Worm (Caenorhabditis elegans) whole organism, midembryonic: ENCODE measurements around the gene C55A1.7.
"Not testable (repeated sequence)": the region's sequence is repeated elsewhere in the genome, so short reads cannot be mapped to it uniquely, and the experiment has no call there.

Experiments used
- T22C8.4 ChIP-seq: fragments of 200-800 bp; sonication (Bioruptor generic); IDR thresholded peaks from 2 replicates; pipeline ENCODE4 v1.3.6; 2022; ENCODE audit warnings: missing genetic modification characterization, missing compliant biosample characterization
- cog-1 ChIP-seq: sonication (generic microtip); optimal IDR thresholded peaks from 2 replicates; lab custom pipeline; 2016; ENCODE audit warnings: missing genetic modification characterization, missing compliant biosample characterization
- flt-1 ChIP-seq: fragments of 200-800 bp; sonication (Bioruptor generic); IDR thresholded peaks from 2 replicates; pipeline ENCODE4 v1.3.6; 2022; ENCODE audit warnings: missing genetic modification characterization, missing compliant biosample characterization
- klf-2 ChIP-seq: fragments of 200-800 bp; sonication (Bioruptor generic); conservative IDR thresholded peaks from 2 replicates; pipeline ENCODE4 v1.3.6; 2022; ENCODE audit warnings: missing genetic modification reagents, missing genetic modification characterization, missing compliant biosample characterization
- med-1 ChIP-seq: sonication (generic microtip); optimal IDR thresholded peaks from 2 replicates; lab custom pipeline; 2017; ENCODE audit warnings: missing genetic modification characterization, mild to moderate bottlenecking, missing compliant biosample characterization, antibody characterized with exemption, missing genetic modification reagents; ENCODE audit not compliant: insufficient read depth
- ref-1 ChIP-seq: fragments of 200-800 bp; sonication (Bioruptor generic); conservative IDR thresholded peaks from 2 replicates; pipeline ENCODE4 v1.3.6; 2022; ENCODE audit warnings: missing genetic modification reagents, missing genetic modification characterization, missing compliant biosample characterization
- tab-1 ChIP-seq: fragments of 200-800 bp; sonication (Bioruptor generic); IDR thresholded peaks from 2 replicates; pipeline ENCODE4 v1.3.6; 2022; ENCODE audit warnings: missing genetic modification characterization, missing compliant biosample characterization
- ztf-23 ChIP-seq: fragments of 200-800 bp; sonication (Bioruptor generic); IDR thresholded peaks from 2 replicates; pipeline ENCODE4 v1.3.6; 2022; ENCODE audit warnings: missing genetic modification reagents, missing genetic modification characterization, missing compliant biosample characterization
- ztf-29 ChIP-seq: fragments of 200-800 bp; sonication (Bioruptor generic); IDR thresholded peaks from 2 replicates; pipeline ENCODE4 v1.3.6; 2022; ENCODE audit warnings: missing genetic modification reagents, missing genetic modification characterization, missing compliant biosample characterization

The C55A1.7 gene

DNA sequence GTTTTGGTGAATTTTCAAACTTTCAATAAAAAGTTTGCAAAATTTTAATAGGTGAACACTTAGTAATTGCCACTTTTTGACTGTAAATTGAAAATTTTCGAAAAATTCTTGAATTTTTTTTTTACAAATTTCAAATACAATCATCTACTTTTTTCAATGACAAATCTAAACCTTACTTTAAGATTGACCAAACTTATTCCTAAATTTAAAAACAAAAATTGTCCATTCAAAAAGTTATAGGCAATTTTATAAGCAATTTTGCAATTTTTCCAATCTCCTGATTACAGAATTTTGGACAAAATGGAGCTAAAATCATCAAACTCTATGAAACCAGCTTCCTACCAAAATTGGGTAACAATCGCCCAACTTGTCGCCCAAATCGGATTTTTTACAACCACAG, 2.9 kb downstream of the C55A1.7 start, which contains the start of gene str-23:
Gene str-23, plus strand, starts transcription at position 301 of the 400 bp plus-strand sequence.
- TF ChIP-seq klf-2 (GFP tag; lab: Robert Waterston, UW) (no peak), flt-1 (GFP tag; lab: Robert Waterston, UW) (no peak), ztf-29 (GFP tag; lab: Robert Waterston, UW) (no peak), med-1 (GFP tag; lab: Kevin White, UChicago) (no peak), T22C8.4 (no peak), ztf-23 (GFP tag; lab: Robert Waterston, UW) (no peak), ref-1 (GFP tag; lab: Robert Waterston, UW) (no peak), tab-1 (no peak), cog-1 (tag; lab: Kevin White, UChicago) (no peak)

ce11 chrV:15643192-15643591, 4.2 kb downstream of the C55A1.7 start, which contains the start of gene C55A1.4:
TSS of gene C55A1.4 (minus strand) at chrV:15643292.
- not testable (repeated sequence) for TF ChIP-seq tab-1; ref-1 (GFP tag; lab: Robert Waterston, UW); med-1 (GFP tag; lab: Kevin White, UChicago)

- no peak for TF ChIP-seq T22C8.4
- no peak for TF ChIP-seq klf-2 (GFP tag; lab: Robert Waterston, UW)
Measured at ce11 chrV:15638853-15639252, 8.6 kb downstream of the C55A1.7 start, which contains the start of gene srz-44. TSS of gene srz-44 (minus strand) at chrV:15638953.

DNA sequence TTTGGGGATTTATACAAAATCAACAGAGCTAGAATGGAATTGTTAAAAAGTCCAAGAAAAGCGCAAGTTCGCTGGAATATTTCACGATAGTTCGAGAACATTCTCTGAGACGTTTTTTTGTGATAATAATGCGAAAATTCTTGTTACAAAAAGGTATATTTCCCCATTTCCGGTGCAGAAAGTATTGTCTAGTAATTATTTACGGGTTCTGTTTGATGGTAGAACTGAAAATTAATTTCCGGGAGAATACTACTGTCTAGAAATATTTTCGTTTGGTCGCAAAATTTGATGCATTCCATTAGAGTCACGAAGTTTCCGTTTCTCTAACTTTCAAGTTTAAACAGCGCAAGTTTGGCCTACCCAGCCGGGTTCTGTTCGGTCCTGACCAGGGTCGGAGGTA, 17.9 kb downstream of the C55A1.7 start, which contains the start of gene str-248:
Gene str-248, minus strand, starts transcription at position 101 of the 400 bp plus-strand sequence.
- TF ChIP-seq ztf-23 (GFP tag; lab: Robert Waterston, UW) (no peak), tab-1 (no peak), T22C8.4 (no peak)

DNA sequence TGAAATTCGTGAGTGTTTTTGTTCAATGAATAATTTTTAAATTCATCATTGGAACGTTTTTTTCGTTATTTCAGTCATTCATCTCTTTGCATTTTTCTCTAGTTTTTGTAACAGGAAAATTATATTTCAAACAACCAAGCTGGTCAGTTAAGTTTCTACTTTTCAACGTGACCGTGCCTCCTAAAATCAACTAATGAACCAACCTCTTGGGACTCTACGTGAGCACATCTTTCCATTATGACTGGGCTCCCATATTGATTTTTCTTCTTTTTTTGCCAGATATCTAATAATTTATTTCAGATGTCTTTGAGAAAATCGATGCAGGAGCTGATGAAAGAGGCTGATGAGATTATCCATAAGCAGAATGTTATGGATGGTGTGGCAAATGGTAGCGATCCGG, 21.9 kb downstream of the C55A1.7 start, which contains the start of gene C55A1.11:
Gene C55A1.11, plus strand, starts transcription at position 301 of the 400 bp plus-strand sequence.
- TF ChIP-seq cog-1 (tag; lab: Kevin White, UChicago), result no peak
- no peak for TF ChIP-seq ztf-29 (GFP tag; lab: Robert Waterston, UW)
- no peak for TF ChIP-seq ref-1 (GFP tag; lab: Robert Waterston, UW)
- TF ChIP-seq klf-2 (GFP tag; lab: Robert Waterston, UW), result no peak
- no peak for TF ChIP-seq flt-1 (GFP tag; lab: Robert Waterston, UW)
- TF ChIP-seq med-1 (GFP tag; lab: Kevin White, UChicago), result no peak
- TF ChIP-seq tab-1, result no peak
- TF ChIP-seq ztf-23 (GFP tag; lab: Robert Waterston, UW), result no peak
- TF ChIP-seq T22C8.4, result no peak

DNA sequence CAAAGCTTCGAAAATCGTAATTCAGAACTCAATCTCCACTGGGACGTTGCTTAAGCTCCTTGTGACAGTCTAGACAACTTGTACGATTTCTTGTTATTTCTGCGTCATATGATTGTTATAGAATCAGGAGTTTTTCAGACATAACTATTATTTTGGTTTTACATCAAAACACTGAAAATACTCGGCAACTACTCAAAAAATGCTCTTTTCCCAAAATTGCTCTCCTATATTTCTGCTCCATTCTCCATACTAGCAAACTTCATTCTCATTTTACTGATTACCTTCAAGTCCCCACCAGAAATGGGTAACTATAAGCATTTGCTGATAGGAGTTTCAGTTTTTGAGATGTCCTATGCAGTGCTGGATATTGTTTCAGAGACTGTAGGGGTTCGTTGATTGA, 25.9 kb downstream of the C55A1.7 start, which contains the start of gene C55A1.1:
Gene C55A1.1, plus strand, starts transcription at position 301 of the 400 bp plus-strand sequence.
- no peak for TF ChIP-seq flt-1 (GFP tag; lab: Robert Waterston, UW)

- no peak for TF ChIP-seq cog-1 (tag; lab: Kevin White, UChicago)
Measured at ce11 chrV:15614534-15614933, 32.9 kb downstream of the C55A1.7 start.

ce11 chrV:15612886-15613285, 34.5 kb downstream of the C55A1.7 start, which contains the start of gene str-263:
TSS of gene str-263 (plus strand) at chrV:15613186.
- TF ChIP-seq med-1 (GFP tag; lab: Kevin White, UChicago), result no peak
- TF ChIP-seq ztf-29 (GFP tag; lab: Robert Waterston, UW), result no peak
- no peak for TF ChIP-seq tab-1
- no peak for TF ChIP-seq klf-2 (GFP tag; lab: Robert Waterston, UW)
- TF ChIP-seq flt-1 (GFP tag; lab: Robert Waterston, UW), result no peak
- no peak for TF ChIP-seq ztf-23 (GFP tag; lab: Robert Waterston, UW)
- no peak for TF ChIP-seq T22C8.4
- TF ChIP-seq cog-1 (tag; lab: Kevin White, UChicago), result no peak
- no peak for TF ChIP-seq ref-1 (GFP tag; lab: Robert Waterston, UW)

DNA sequence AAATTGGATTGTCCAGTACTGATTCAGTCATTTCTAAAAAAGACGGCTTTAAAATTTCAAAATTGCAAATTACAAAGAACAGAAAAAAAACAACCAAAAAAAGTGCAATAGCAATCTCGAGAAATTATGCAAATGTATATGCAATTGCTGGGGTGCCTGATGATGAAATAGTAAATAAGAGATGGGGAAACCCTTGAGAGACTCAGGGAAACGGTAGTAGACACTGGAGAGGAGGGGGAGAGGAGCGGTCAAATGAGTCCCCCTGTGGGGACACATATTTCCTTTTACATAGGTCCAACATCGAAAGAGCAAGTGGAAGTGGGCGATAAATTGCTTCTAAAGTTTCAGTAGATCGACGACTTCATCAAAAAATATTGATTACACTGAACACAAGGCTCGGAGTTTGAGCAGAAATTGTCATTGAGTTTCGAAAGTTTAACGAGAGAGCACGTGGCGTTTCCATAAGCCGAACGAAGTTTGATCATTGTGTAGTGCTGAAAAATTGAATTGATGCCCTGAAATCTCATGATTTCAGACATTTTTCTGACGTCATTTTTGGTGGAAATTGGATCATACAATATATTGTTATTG, 37.0 kb downstream of the C55A1.7 start, which contains the start of the genes fbxa-153 and str-12:
Gene fbxa-153, minus strand, starts transcription at position 35 of the 591 bp plus-strand sequence.
Gene str-12, plus strand, starts transcription at position 541 of the 591 bp plus-strand sequence.
- TF ChIP-seq med-1 (GFP tag; lab: Kevin White, UChicago), result no peak
- TF ChIP-seq ztf-23 (GFP tag; lab: Robert Waterston, UW), result no peak
- peak; percentile 45 for TF ChIP-seq flt-1 (GFP tag; lab: Robert Waterston, UW)
- peak; percentile 22 for TF ChIP-seq cog-1 (tag; lab: Kevin White, UChicago)

- TF ChIP-seq ref-1 (GFP tag; lab: Robert Waterston, UW) (no peak), cog-1 (tag; lab: Kevin White, UChicago) (no peak), ztf-29 (GFP tag; lab: Robert Waterston, UW) (no peak), flt-1 (GFP tag; lab: Robert Waterston, UW) (no peak), tab-1 (no peak), T22C8.4 (no peak), med-1 (GFP tag; lab: Kevin White, UChicago) (no peak), klf-2 (GFP tag; lab: Robert Waterston, UW) (no peak), ztf-23 (GFP tag; lab: Robert Waterston, UW) (no peak)
Measured at ce11 chrV:15605045-15605444, 42.4 kb downstream of the C55A1.7 start, which contains the start of gene fbxa-154. TSS of gene fbxa-154 (minus strand) at chrV:15605145.
